Worm (Caenorhabditis elegans): ENCODE data around the gene T02B11.6.

DNA sequence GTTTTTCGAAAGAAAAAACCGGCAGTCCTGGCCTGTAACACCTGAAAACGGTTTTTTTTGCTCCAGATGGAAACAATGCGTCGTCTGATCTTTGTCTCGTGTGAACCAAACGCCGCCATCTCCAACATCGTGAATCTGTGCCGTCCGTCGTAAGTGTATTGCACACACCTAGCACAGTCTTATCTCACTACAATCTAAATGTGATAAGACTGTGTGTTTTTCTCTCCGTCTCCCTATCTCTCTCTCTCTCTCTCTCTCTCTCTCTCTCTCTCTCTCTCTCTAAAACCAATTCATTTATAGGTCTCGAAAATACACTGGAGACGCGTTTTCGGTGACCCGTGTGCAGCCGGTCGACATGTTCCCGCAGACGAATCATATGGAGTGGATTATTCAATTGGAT, 21.5 kb upstream of the T02B11.6 start:
- TF ChIP-seq ztf-23 (GFP tag; IDR thresholded peaks at IDR 0.05) (no peak), flt-1 (GFP tag; IDR thresholded peaks at IDR 0.05) (no peak), cog-1 (tag; optimal IDR thresholded peaks at IDR 0.05) (no peak), ref-1 (GFP tag; conservative IDR thresholded peaks at IDR 0.05) (no peak), ztf-29 (GFP tag; IDR thresholded peaks at IDR 0.05) (no peak), T22C8.4 (GFP tag; IDR thresholded peaks at IDR 0.05) (no peak), med-1 (GFP tag; optimal IDR thresholded peaks at IDR 0.05; ENCODE audit: insufficient read depth) (no peak), klf-2 (GFP tag; conservative IDR thresholded peaks at IDR 0.05) (no peak), tab-1 (GFP tag; IDR thresholded peaks at IDR 0.05) (no peak)
